Fruit fly (Drosophila melanogaster) Kc167 (cell line): ENCODE results near the gene CG34409.

Source experiments
- Myc ChIP-seq: fragments of >200 bp; optimal IDR thresholded peaks from 2 replicates; lab custom pipeline; 2017; ENCODE audit warnings: missing external identifiers
- Sin3A ChIP-seq: fragments of >200 bp; optimal IDR thresholded peaks from 2 replicates; lab custom pipeline; 2018; ENCODE audit warnings: missing external identifiers
- h ChIP-seq: fragments of >200 bp; optimal IDR thresholded peaks from 3 replicates; lab custom pipeline; 2018; ENCODE audit warnings: missing external identifiers
- insv ChIP-seq: fragments of >200 bp; optimal IDR thresholded peaks from 3 replicates; lab custom pipeline; 2018; ENCODE audit warnings: missing external identifiers
- psq ChIP-seq: fragments of >200 bp; optimal IDR thresholded peaks from 2 replicates; lab custom pipeline; 2017; ENCODE audit warnings: missing external identifiers
- ttk ChIP-seq: sonication (Bioruptor generic); optimal IDR thresholded peaks from 2 replicates; lab custom pipeline; 2017; ENCODE audit warnings: missing external identifiers

CG34409 gene

DNA sequence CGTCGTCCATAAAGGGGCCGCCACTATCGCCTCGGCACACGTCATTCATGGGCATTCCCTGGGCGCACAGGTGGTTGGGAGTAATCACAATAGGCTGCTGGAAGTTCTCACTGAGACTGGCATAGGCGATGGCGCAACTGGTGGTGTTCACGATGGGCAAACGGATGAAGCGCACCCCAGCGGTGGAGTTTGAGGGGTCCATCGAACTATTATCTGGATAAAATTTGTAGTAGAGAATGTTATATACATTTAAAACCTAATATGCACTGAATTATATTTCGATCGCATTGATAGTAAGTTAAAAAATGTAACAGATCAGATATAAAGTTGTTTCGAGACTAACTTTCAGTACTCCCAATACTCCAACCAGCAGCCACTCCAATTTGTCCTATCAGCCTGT lies 3.0 kb downstream of the CG34409 start, which contains the start of gene CG31415:
Gene CG31415 (plus strand): TSS at position 301 of the 400 bp plus-strand sequence.
- TF ChIP-seq ttk (lab: Kevin White, UChicago) (no peak), psq (lab: Kevin White, UChicago) (no peak), Sin3A (no peak), Myc (lab: Kevin White, UChicago) (no peak), insv (lab: Kevin White, UChicago) (no peak), h (no peak)

DNA sequence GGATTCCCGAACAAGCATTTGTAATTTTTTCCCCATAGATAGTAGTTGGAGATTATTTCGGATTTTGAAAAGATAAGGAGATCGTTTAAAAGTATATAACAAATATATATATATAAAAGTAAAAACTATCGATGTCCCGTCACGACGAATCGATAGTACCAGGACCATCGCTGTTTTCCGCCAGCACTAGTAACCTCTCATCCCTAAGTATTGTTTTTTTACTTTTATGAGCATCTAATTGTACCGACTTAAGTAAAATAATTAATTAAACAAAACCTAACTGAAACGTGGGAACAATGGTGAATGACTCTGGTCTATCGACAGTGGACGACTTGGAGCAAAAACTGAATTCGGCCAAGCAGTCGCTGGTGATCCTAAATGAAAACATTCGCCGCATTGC lies 5.5 kb downstream of the CG34409 start, which contains the start of gene Pnn:
Gene Pnn (plus strand): TSS at position 187 of the 400 bp plus-strand sequence.
- TF ChIP-seq h (no peak), psq (lab: Kevin White, UChicago) (no peak), ttk (lab: Kevin White, UChicago) (no peak), insv (lab: Kevin White, UChicago) (no peak), Myc (lab: Kevin White, UChicago) (no peak), Sin3A (no peak)

DNA sequence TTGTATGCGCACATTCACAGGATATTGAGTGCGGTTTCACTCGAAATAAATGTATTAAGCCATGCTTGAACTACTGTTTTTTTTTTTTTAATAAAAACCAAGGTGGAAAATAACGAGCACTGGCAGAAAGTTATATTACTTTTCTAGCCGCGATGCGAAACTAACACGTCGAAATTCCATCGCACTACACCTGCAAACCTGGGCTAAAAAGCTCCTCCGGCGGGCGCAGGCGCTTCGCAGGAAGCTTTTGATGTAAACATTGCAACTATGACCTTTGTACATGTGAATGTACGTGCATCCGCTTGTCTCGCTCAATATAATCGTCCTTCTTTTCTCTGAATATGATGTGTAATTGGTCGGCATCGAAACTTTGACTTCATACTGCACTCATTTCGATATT lies 6.4 kb downstream of the CG34409 start, which contains the start of gene side-VII:
Gene side-VII (minus strand): TSS at position 187 of the 400 bp plus-strand sequence.
- no peak for TF ChIP-seq Sin3A
- TF ChIP-seq h: no peak
- no peak for TF ChIP-seq insv (lab: Kevin White, UChicago)
- TF ChIP-seq ttk (lab: Kevin White, UChicago): no peak
- TF ChIP-seq psq (lab: Kevin White, UChicago): no peak
- no peak for TF ChIP-seq Myc (lab: Kevin White, UChicago)

DNA sequence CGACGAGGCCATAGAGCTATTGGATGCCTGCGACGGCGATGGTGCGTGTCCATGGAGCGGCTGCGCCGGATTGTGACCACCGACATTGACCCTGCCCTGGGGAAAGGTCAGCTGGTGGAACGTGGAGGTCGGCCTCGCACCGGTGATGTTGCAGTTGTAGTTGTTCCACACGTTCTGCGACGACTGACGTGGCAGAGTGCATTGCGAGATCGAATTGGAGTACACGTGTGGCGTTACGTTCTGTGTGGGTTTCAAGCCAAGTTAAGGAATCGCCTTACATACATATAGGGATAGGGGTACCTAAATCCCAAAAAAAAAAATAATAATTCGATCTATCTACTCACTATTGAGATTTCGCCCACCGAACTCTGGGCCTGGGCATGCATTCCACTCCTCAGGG lies 11.0 kb downstream of the CG34409 start:
- TF ChIP-seq Sin3A (no peak), psq (lab: Kevin White, UChicago) (no peak), insv (lab: Kevin White, UChicago) (no peak), ttk (lab: Kevin White, UChicago) (no peak), Myc (lab: Kevin White, UChicago) (no peak), h (no peak)

DNA sequence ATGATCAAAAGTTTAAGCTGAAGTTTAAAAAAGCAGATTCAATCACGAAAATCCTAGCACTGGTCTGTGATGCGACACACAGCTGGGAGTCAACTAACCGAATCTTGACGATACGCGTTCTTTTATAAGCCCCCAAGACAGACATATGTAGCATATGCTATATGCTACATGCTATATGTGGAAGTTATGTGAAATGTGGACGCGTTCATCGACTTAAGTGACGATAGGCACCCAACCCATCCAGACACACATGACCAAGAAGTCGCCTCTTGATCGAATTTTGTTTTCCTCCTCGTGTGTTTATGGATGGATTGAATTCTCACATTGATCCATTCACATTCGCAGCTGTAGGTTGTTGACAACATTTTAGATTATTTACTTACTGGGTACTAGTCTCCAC lies 13.0 kb downstream of the CG34409 start, which contains the start of gene alphaTub85E:
Gene alphaTub85E (minus strand): TSS at position 101 of the 400 bp plus-strand sequence.
- TF ChIP-seq Myc (lab: Kevin White, UChicago): no peak

DNA sequence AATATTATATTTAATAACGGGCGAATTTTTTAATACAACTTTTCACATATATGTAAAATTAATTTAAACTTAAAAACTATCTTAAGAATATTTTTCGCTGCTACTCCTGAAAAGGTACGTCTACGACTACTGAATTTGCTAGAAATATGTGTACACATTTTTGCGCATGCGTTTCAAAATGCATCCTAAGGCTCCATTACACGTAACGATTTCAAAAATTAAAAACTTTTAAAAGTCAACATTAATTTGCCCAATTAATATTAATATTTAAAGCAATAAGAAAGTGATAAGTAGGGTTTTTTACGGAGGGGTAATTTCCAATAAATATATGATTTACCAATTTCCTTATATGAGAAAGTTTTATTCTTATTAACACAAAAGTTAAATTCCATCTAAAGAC lies 15.4 kb downstream of the CG34409 start, which contains the start of gene FoxP:
Gene FoxP (minus strand): TSS at position 89 of the 400 bp plus-strand sequence.
- no peak for TF ChIP-seq psq (lab: Kevin White, UChicago)
- no peak for TF ChIP-seq insv (lab: Kevin White, UChicago)
- no peak for TF ChIP-seq Myc (lab: Kevin White, UChicago)
- TF ChIP-seq ttk (lab: Kevin White, UChicago): no peak
- TF ChIP-seq Sin3A: no peak
- no peak for TF ChIP-seq h

DNA sequence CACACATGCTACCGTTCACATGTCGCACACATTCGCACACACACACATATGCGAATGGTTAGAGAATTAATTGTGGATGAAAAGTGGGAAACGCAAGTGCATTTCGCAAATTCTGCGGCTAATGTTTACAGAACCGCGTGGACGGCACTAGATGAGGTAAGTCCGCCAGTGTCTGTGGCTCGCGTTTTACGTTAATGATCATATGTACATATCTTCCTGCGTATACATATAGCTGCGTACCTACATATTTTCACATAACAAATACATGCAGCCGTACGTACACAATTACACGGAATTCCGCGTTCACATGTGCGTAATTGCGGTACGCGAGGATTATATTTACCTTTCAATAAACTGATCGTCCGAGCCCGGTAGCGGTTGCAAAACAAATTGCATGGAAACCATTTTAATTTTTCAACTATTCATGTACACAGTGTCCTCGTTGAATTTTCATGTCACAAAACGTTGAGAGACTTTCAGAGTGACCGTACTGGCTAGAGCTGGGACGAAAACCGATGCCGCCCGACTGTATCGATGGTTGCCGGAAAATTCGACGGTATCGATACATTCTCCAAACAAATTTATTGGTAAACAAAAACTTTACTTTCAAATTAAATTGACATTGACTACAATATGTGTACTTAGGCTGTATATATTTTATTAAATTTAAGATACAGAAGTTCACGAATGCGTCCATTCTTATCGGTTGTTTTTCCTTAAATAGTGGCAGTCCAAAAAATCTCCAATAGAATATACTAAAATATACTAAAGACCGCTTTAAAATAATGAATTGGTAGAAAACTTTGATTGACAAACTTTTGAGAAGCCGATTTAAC lies 20.8 kb downstream of the CG34409 start, which contains the start of gene hyd:
Gene hyd (minus strand): TSS at position 495 of the 836 bp plus-strand sequence.
- TF ChIP-seq ttk (lab: Kevin White, UChicago) (no peak), Sin3A (no peak), insv (lab: Kevin White, UChicago) (no peak), Myc (lab: Kevin White, UChicago) (no peak)

DNA sequence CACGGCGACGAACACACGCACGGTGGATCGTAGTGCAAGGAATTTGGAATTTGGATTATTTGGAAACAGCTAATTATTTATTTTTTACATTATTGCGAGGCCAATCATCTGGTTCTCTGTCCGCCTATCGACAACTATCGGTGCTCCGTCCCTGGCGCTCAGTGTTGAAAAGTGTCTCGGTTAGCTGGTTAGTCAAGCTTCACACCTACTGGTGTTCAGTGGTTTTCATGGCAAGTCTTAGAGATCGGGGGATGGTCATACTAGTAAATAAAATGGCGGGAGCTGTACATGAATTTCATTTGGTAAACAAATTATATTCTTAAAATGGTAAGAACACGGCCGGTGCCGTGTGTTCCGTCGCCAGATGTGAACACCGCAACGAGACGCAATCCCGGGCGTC lies 35.3 kb downstream of the CG34409 start, which contains the start of the genes trbd and dmt:
Gene trbd (minus strand): TSS at position 152 of the 400 bp plus-strand sequence.
Gene dmt (plus strand): TSS at position 257 of the 400 bp plus-strand sequence.
- TF ChIP-seq ttk (lab: Kevin White, UChicago): no peak
- no peak for TF ChIP-seq insv (lab: Kevin White, UChicago)
- no peak for TF ChIP-seq psq (lab: Kevin White, UChicago)
- TF ChIP-seq Myc (lab: Kevin White, UChicago): no peak
- TF ChIP-seq h: no peak
- TF ChIP-seq Sin3A: no peak

DNA sequence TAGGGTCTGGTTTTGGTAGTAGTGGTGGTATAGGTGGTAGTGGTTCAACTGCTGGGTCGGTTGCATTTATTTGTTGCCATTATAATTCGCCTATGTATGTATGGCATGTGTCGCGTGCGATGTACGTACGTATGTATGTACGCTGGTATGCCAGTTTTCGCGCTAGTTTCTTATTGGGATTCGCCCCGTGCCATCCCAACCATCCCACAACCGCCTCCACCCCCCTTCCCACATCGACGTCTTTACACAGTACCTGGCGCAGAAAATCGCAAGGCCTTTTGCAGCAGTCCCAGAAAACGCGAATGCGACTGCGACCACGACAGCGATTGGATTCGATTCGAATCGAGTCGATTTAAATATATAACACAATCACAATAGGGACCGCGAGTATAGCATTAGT lies 35.9 kb downstream of the CG34409 start:
- TF ChIP-seq psq (lab: Kevin White, UChicago) (no peak), Sin3A (no peak), insv (lab: Kevin White, UChicago) (no peak), ttk (lab: Kevin White, UChicago) (no peak)

DNA sequence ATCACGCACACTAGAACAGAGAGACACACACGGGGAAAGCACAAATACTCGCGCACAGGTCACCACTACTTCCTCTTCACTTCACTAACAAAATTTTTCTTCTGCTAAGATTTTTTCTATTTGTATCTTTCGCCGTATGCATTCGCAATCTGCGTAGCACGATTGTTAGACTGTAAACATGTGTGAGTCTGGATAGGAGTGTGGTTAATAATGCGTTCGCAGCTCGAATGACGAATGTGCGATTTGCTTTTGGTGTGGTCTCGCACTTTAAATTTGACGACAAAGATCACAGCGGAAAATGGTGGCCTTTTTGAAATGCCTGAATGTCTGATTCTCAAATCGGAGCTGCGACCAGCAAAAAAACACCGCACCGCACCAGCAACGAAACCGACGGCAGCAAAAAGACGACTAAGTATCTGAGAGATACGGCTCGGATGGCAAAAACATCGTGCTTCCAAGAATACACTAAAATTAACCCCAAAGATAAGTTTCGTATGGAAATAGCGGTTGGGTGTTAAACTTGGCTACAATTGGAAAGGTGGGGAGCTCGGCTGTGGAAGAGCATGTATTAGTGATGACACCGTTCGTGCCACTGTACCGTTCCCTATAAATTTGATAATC lies 41.0 kb downstream of the CG34409 start, which contains the start of gene Unc-115a:
Gene Unc-115a (minus strand): TSS at position 410 of the 621 bp plus-strand sequence.
- TF ChIP-seq Sin3A: no peak
- no peak for TF ChIP-seq Myc (lab: Kevin White, UChicago)
- TF ChIP-seq ttk (lab: Kevin White, UChicago): no peak
- TF ChIP-seq insv (lab: Kevin White, UChicago): no peak
- TF ChIP-seq h: no peak
- TF ChIP-seq psq (lab: Kevin White, UChicago): no peak

DNA sequence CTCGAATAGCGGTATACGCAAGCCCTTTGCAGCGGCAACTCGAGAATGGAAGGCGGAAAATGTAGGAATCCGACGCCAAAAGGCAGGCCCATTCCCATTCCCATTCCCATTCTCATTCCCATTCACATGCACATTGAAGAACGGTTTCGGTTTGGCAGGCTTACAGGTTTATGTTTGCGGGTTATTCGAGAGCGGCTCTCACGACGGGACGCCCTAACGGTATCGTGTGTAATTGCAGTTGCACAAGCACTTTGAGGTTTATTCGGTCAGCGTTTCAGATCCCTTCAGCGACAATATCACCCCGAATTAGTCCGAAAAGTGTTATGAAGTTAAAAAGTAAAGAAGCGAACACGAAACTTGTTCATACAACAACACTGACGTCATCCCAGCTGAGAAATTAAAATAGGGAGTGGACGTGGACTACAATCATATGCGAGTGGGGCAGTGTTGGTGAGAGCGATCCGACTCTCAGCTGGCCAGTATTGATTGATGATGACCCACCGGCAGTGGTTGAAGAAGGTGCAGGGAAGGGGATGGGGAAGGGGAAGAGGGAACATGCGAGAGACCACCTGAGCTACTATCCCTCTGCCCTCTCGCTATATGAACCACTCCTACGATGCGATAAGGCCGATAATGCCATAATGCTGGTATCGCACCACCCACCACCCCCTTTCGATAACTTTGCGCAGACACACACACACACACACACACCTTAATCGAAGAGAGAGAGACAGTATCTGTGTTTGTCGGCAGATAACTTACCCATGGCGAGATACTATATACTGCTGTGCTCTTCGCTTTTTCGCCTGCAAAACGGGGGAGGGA lies 41.8 kb downstream of the CG34409 start:
- TF ChIP-seq Myc (lab: Kevin White, UChicago): no peak
- no peak for TF ChIP-seq insv (lab: Kevin White, UChicago)
- TF ChIP-seq h: no peak
- TF ChIP-seq Sin3A: no peak
- TF ChIP-seq ttk (lab: Kevin White, UChicago): no peak
- TF ChIP-seq psq (lab: Kevin White, UChicago): no peak
